Fruit fly (Drosophila melanogaster) whole organism, embryonic: ENCODE results near the gene uncNacbeta.

Experiments used
- Atf6 ChIP-seq: fragments of 200-800 bp; sonication (Bioruptor generic); IDR thresholded peaks from 2 replicates; pipeline ENCODE4 v1.3.6; 2022; ENCODE audit warnings: missing biosample characterization, missing genetic modification characterization
- BtbVII ChIP-seq: fragments of 200-800 bp; sonication (Bioruptor generic); optimal IDR thresholded peaks from 3 replicates; lab custom pipeline; 2017; ENCODE audit warnings: missing biosample characterization, mild to moderate bottlenecking, missing genetic modification characterization
- C15 ChIP-seq: fragments of 200-800 bp; sonication (Bioruptor generic); IDR thresholded peaks from 3 replicates; pipeline ENCODE4 v1.3.6; 2022; ENCODE audit warnings: missing biosample characterization, missing genetic modification characterization
- CG10654 ChIP-seq: fragments of 200-800 bp; sonication (Bioruptor generic); optimal IDR thresholded peaks from 2 replicates; lab custom pipeline; 2016; ENCODE audit warnings: missing biosample characterization, missing genetic modification characterization
- CG10979 ChIP-seq: fragments of 200-800 bp; sonication (Bioruptor generic); optimal IDR thresholded peaks from 2 replicates; lab custom pipeline; 2018; ENCODE audit warnings: missing biosample characterization, mild to moderate bottlenecking, missing genetic modification characterization, moderate library complexity
- CG12219 ChIP-seq: fragments of 200-800 bp; sonication (Bioruptor generic); optimal IDR thresholded peaks from 3 replicates; lab custom pipeline; 2018; ENCODE audit warnings: missing biosample characterization, mild to moderate bottlenecking, missing genetic modification characterization
- CG12236 ChIP-seq: fragments of 200-800 bp; sonication (Bioruptor generic); optimal IDR thresholded peaks from 2 replicates; lab custom pipeline; 2016; ENCODE audit warnings: missing biosample characterization, missing genetic modification characterization
- CG12942 ChIP-seq: fragments of 200-800 bp; sonication (Bioruptor generic); optimal IDR thresholded peaks from 3 replicates; lab custom pipeline; 2016; ENCODE audit warnings: missing biosample characterization, missing genetic modification characterization
- CG13296 ChIP-seq: fragments of 200-800 bp; sonication (Bioruptor generic); optimal IDR thresholded peaks from 3 replicates; lab custom pipeline; 2018; ENCODE audit warnings: missing biosample characterization, mild to moderate bottlenecking, missing genetic modification characterization
- CG13424 ChIP-seq: fragments of 200-800 bp; sonication (Bioruptor generic); optimal IDR thresholded peaks from 2 replicates; lab custom pipeline; 2019; ENCODE audit warnings: missing biosample characterization, mild to moderate bottlenecking, missing genetic modification characterization, moderate library complexity
- CG13894 ChIP-seq: fragments of 200-800 bp; sonication (Bioruptor generic); optimal IDR thresholded peaks from 3 replicates; lab custom pipeline; 2018; ENCODE audit warnings: missing biosample characterization, mild to moderate bottlenecking, missing genetic modification characterization, moderate library complexity
- CG1603 ChIP-seq: fragments of 200-800 bp; sonication (Bioruptor generic); optimal IDR thresholded peaks from 2 replicates; lab custom pipeline; 2019; ENCODE audit warnings: missing biosample characterization, mild to moderate bottlenecking, missing genetic modification characterization, moderate library complexity
- CG17385 ChIP-seq: fragments of 200-800 bp; sonication (Bioruptor generic); optimal IDR thresholded peaks from 3 replicates; lab custom pipeline; 2018; ENCODE audit warnings: missing biosample characterization, mild to moderate bottlenecking, missing genetic modification characterization
- CG17912 ChIP-seq: fragments of 200-800 bp; sonication (Bioruptor generic); optimal IDR thresholded peaks from 2 replicates; lab custom pipeline; 2018; ENCODE audit warnings: missing biosample characterization, mild to moderate bottlenecking, missing genetic modification characterization
- CG33213 ChIP-seq: fragments of 200-800 bp; sonication (Bioruptor generic); optimal IDR thresholded peaks from 3 replicates; lab custom pipeline; 2016; ENCODE audit warnings: missing biosample characterization, missing genetic modification characterization
- CG4730 ChIP-seq: fragments of 200-800 bp; sonication (Bioruptor generic); IDR thresholded peaks from 2 replicates; pipeline ENCODE4 v1.3.6; 2022; ENCODE audit warnings: missing biosample characterization, missing genetic modification characterization
- CG6813 ChIP-seq: fragments of 200-800 bp; sonication (Bioruptor generic); optimal IDR thresholded peaks from 2 replicates; lab custom pipeline; 2017; ENCODE audit warnings: missing biosample characterization, missing genetic modification characterization, mild to moderate bottlenecking, moderate library complexity, missing genetic modification reagents
- CG9932 ChIP-seq: fragments of 200-800 bp; sonication (Bioruptor generic); IDR thresholded peaks from 2 replicates; pipeline ENCODE4 v1.3.6; 2022; ENCODE audit warnings: missing biosample characterization, missing genetic modification characterization
- CrebB ChIP-seq: fragments of 200-800 bp; sonication (Bioruptor generic); optimal IDR thresholded peaks from 3 replicates; lab custom pipeline; 2018; ENCODE audit warnings: missing biosample characterization, mild to moderate bottlenecking, missing genetic modification characterization
- Deaf1 ChIP-seq: fragments of 200-800 bp; optimal IDR thresholded peaks from 3 replicates; lab custom pipeline; 2019; ENCODE audit warnings: missing biosample characterization, mild to moderate bottlenecking, missing genetic modification characterization, moderate library complexity
- Gsc ChIP-seq: fragments of 200-800 bp; sonication (Bioruptor generic); IDR thresholded peaks from 2 replicates; pipeline ENCODE4 v1.3.6; 2022; ENCODE audit warnings: missing biosample characterization, missing genetic modification characterization
- Optix ChIP-seq: fragments of 200-800 bp; sonication (Bioruptor generic); IDR thresholded peaks from 3 replicates; pipeline ENCODE4 v1.3.6; 2022; ENCODE audit warnings: missing biosample characterization, missing genetic modification characterization
- Sin3A ChIP-seq: fragments of >200 bp; optimal IDR thresholded peaks from 2 replicates; lab custom pipeline; 2018
- Xbp1 ChIP-seq: fragments of 200-800 bp; sonication (Bioruptor generic); optimal IDR thresholded peaks from 3 replicates; lab custom pipeline; 2016; ENCODE audit warnings: missing biosample characterization, mild to moderate bottlenecking, missing genetic modification characterization
- al ChIP-seq: fragments of 200-800 bp; sonication (Bioruptor generic); IDR thresholded peaks from 2 replicates; pipeline ENCODE4 v1.3.6; 2022; ENCODE audit warnings: missing biosample characterization, missing genetic modification characterization
- amos ChIP-seq: fragments of 200-800 bp; sonication (Bioruptor generic); IDR thresholded peaks from 2 replicates; pipeline ENCODE4 v1.3.6; 2022; ENCODE audit warnings: missing biosample characterization, missing genetic modification characterization; ENCODE audit not compliant: partially characterized antibody
- aop ChIP-seq: fragments of 200-800 bp; sonication (Bioruptor generic); IDR thresholded peaks from 2 replicates; pipeline ENCODE4 v1.3.6; 2022; ENCODE audit warnings: missing biosample characterization, missing genetic modification characterization
- ase ChIP-seq: fragments of 200-800 bp; sonication (Bioruptor generic); IDR thresholded peaks from 3 replicates; pipeline ENCODE4 v1.3.6; 2022; ENCODE audit warnings: missing biosample characterization, missing genetic modification characterization
- bigmax ChIP-seq: fragments of 200-800 bp; sonication (Bioruptor generic); optimal IDR thresholded peaks from 2 replicates; lab custom pipeline; 2018; ENCODE audit warnings: missing biosample characterization, mild to moderate bottlenecking, missing genetic modification characterization
- br ChIP-seq: fragments of >200 bp; optimal IDR thresholded peaks from 2 replicates; lab custom pipeline; 2017
- chinmo ChIP-seq: fragments of 200-800 bp; sonication (Bioruptor generic); IDR thresholded peaks from 4 replicates; pipeline ENCODE4 v1.3.6; 2022; ENCODE audit warnings: missing biosample characterization, missing genetic modification characterization; ENCODE audit not compliant: partially characterized antibody
- crol ChIP-seq: fragments of 200-800 bp; sonication (Bioruptor generic); IDR thresholded peaks from 2 replicates; pipeline ENCODE4 v1.3.6; 2022; ENCODE audit warnings: missing biosample characterization, missing genetic modification characterization
- cwo ChIP-seq: fragments of 200-800 bp; sonication (Bioruptor generic); optimal IDR thresholded peaks from 3 replicates; lab custom pipeline; 2017; ENCODE audit warnings: missing biosample characterization, missing genetic modification characterization, mild to moderate bottlenecking, moderate library complexity, missing genetic modification reagents
- gce ChIP-seq: fragments of 200-800 bp; sonication (Bioruptor generic); IDR thresholded peaks from 3 replicates; pipeline ENCODE4 v1.3.6; 2022; ENCODE audit warnings: missing biosample characterization, missing genetic modification characterization
- gcm ChIP-seq: fragments of 200-800 bp; sonication (Bioruptor generic); optimal IDR thresholded peaks from 2 replicates; lab custom pipeline; 2019; ENCODE audit warnings: missing biosample characterization, mild to moderate bottlenecking, missing genetic modification characterization, moderate library complexity
- lab ChIP-seq: fragments of 200-800 bp; sonication (Bioruptor generic); optimal IDR thresholded peaks from 3 replicates; lab custom pipeline; 2017; ENCODE audit warnings: missing biosample characterization, missing genetic modification characterization, mild to moderate bottlenecking, moderate library complexity, missing genetic modification reagents
- lov ChIP-seq, 2 experiments: fragments of 200-800 bp in 1 of 2; fragments of >200 bp in 1 of 2; sonication (Bioruptor generic) in 1 of 2; IDR thresholded peaks in 1 of 2; optimal IDR thresholded peaks in 1 of 2; 2 replicates in 1 of 2; 3 replicates in 1 of 2; pipeline versions ENCODE4 v1.3.6 to Lab custom; 2017 to 2022; ENCODE audit warnings: missing biosample characterization in 1 of 2, missing genetic modification characterization in 1 of 2
- oc ChIP-seq: fragments of 200-800 bp; sonication (Bioruptor generic); optimal IDR thresholded peaks from 2 replicates; lab custom pipeline; 2018; ENCODE audit warnings: missing biosample characterization, mild to moderate bottlenecking, missing genetic modification characterization, moderate library complexity
- pnt ChIP-seq: fragments of 200-800 bp; sonication (Bioruptor generic); optimal IDR thresholded peaks from 3 replicates; lab custom pipeline; 2016; ENCODE audit warnings: missing biosample characterization, missing genetic modification characterization
- pum ChIP-seq: fragments of 200-800 bp; sonication (Bioruptor generic); optimal IDR thresholded peaks from 2 replicates; lab custom pipeline; 2016; ENCODE audit warnings: missing biosample characterization, missing genetic modification characterization
- sima ChIP-seq: fragments of 200-800 bp; sonication (Bioruptor generic); optimal IDR thresholded peaks from 2 replicates; lab custom pipeline; 2016; ENCODE audit warnings: missing biosample characterization, missing genetic modification characterization
- slp2 ChIP-seq: fragments of 200-800 bp; sonication (Bioruptor generic); optimal IDR thresholded peaks from 2 replicates; lab custom pipeline; 2016; ENCODE audit warnings: missing biosample characterization, missing genetic modification characterization
- sqz ChIP-seq: fragments of 200-800 bp; sonication (Bioruptor generic); optimal IDR thresholded peaks from 3 replicates; lab custom pipeline; 2018; ENCODE audit warnings: missing biosample characterization, mild to moderate bottlenecking, missing genetic modification characterization
- tgo ChIP-seq: fragments of 200-800 bp; sonication (Bioruptor generic); IDR thresholded peaks from 3 replicates; pipeline ENCODE4 v1.3.6; 2022; ENCODE audit warnings: missing biosample characterization, missing genetic modification characterization
- tin ChIP-seq: fragments of 200-800 bp; sonication (Bioruptor generic); optimal IDR thresholded peaks from 3 replicates; lab custom pipeline; 2016; ENCODE audit warnings: missing biosample characterization, missing genetic modification characterization
- zen2 ChIP-seq: fragments of 200-800 bp; sonication (Bioruptor generic); IDR thresholded peaks from 3 replicates; pipeline ENCODE4 v1.3.6; 2022; ENCODE audit warnings: missing biosample characterization, missing genetic modification characterization; ENCODE audit not compliant: partially characterized antibody

Gene uncNacbeta

dm6 chr2L:530245-530644 is 33.4 kb downstream of the uncNacbeta start (continued):
- peak; percentile 33 for TF ChIP-seq tin (GFP tag; lab: Kevin White, UChicago)
- TF ChIP-seq slp2 (GFP tag; lab: Kevin White, UChicago) = no peak
- TF ChIP-seq ase (GFP tag; lab: Robert Waterston, UW) = no peak
- TF ChIP-seq CG12236 (GFP tag; lab: Kevin White, UChicago) = no peak
- no peak for TF ChIP-seq br (lab: Kevin White, UChicago)
- no peak for TF ChIP-seq CG13296 (GFP tag; lab: Kevin White, UChicago)
- TF ChIP-seq CG9932 = no peak
- TF ChIP-seq CG1603 (tag; lab: Kevin White, UChicago) = no peak
- TF ChIP-seq CG4730 (GFP tag; lab: Robert Waterston, UW) = no peak
- no peak for TF ChIP-seq CG10654 (GFP tag; lab: Kevin White, UChicago)
- TF ChIP-seq CrebB (tag; lab: Kevin White, UChicago) = no peak

dm6 chr2L:527689-528088 is 35.9 kb downstream of the uncNacbeta start:
- TF ChIP-seq Xbp1 (GFP tag; lab: Kevin White, UChicago) (no peak), bigmax (GFP tag; lab: Kevin White, UChicago) (no peak), Optix (GFP tag; lab: Robert Waterston, UW) (no peak), al (no peak), Sin3A (lab: Kevin White, UChicago) (no peak), CG12942 (GFP tag; lab: Kevin White, UChicago) (no peak), CG13894 (tag; lab: Kevin White, UChicago) (no peak), CG10979 (tag; lab: Kevin White, UChicago) (no peak), Atf6 (GFP tag; lab: Robert Waterston, UW) (no peak), oc (tag; lab: Kevin White, UChicago) (peak; percentile 7), gce (GFP tag; lab: Robert Waterston, UW) (no peak), chinmo (0 out of 4 replicates have a peak, but pooled peaks have one; percentile 36), CG33213 (GFP tag; lab: Kevin White, UChicago) (no peak), lov (optimal IDR thresholded peaks at IDR 0.05; lab: Kevin White, UChicago) (no peak), lov (GFP tag; IDR thresholded peaks at IDR 0.05; lab: Robert Waterston, UW) (no peak), Gsc (GFP tag; lab: Robert Waterston, UW) (no peak), Deaf1 (tag; lab: Kevin White, UChicago) (peak; percentile 74), CG17385 (GFP tag; lab: Kevin White, UChicago) (no peak), CG6813 (GFP tag; lab: Kevin White, UChicago) (no peak), CG17912 (GFP tag; lab: Kevin White, UChicago) (no peak), CG13424 (tag; lab: Kevin White, UChicago) (no peak), tgo (GFP tag; lab: Robert Waterston, UW) (no peak), aop (GFP tag; lab: Robert Waterston, UW) (no peak), cwo (GFP tag; lab: Kevin White, UChicago) (no peak), pnt (no peak), sima (no peak), sqz (GFP tag; lab: Kevin White, UChicago) (peak; percentile 44), BtbVII (no peak), C15 (GFP tag; lab: Robert Waterston, UW) (no peak), zen2 (no peak), crol (GFP tag; lab: Robert Waterston, UW) (peak; percentile 5; the same call in 1 of the 2 replicates), ase (GFP tag; lab: Robert Waterston, UW) (no peak), lab (GFP tag; lab: Kevin White, UChicago) (peak; percentile 57), pum (GFP tag; lab: Kevin White, UChicago) (no peak), gcm (peak; percentile 50), amos (no peak), CG12219 (GFP tag; lab: Kevin White, UChicago) (no peak)
